Worm (Caenorhabditis elegans) whole organism, late embryonic: ENCODE measurements around the gene F15E6.10.

Experiments used
- T23F11.4 ChIP-seq: fragments of 200-800 bp; sonication (Bioruptor generic); optimal IDR thresholded peaks from 2 replicates; lab custom pipeline; 2018; ENCODE audit warnings: mild to moderate bottlenecking, missing genetic modification characterization, missing compliant biosample characterization
- Y22D7AL.16 ChIP-seq: sonication (generic microtip); optimal IDR thresholded peaks from 2 replicates; lab custom pipeline; 2016; ENCODE audit warnings: missing genetic modification characterization, missing compliant biosample characterization
- ahr-1 ChIP-seq: sonication (generic microtip); optimal IDR thresholded peaks from 2 replicates; lab custom pipeline; 2016; ENCODE audit warnings: missing genetic modification characterization, missing compliant biosample characterization
- ama-1 ChIP-seq: fragments of 150-350 bp; optimal IDR thresholded peaks from 2 replicates; lab custom pipeline; 2014
- ceh-18 ChIP-seq: sonication (generic microtip); optimal IDR thresholded peaks from 2 replicates; lab custom pipeline; 2016; ENCODE audit warnings: missing genetic modification characterization, missing compliant biosample characterization
- ceh-19 ChIP-seq: fragments of 200-800 bp; sonication (Bioruptor generic); optimal IDR thresholded peaks from 2 replicates; lab custom pipeline; 2018; ENCODE audit warnings: mild to moderate bottlenecking, missing genetic modification characterization, missing compliant biosample characterization
- ceh-24 ChIP-seq: sonication (generic microtip); optimal IDR thresholded peaks from 2 replicates; lab custom pipeline; 2016; ENCODE audit warnings: mild to moderate bottlenecking, missing genetic modification characterization, missing compliant biosample characterization
- ceh-34 ChIP-seq: sonication (generic microtip); optimal IDR thresholded peaks from 2 replicates; lab custom pipeline; 2016; ENCODE audit warnings: mild to moderate bottlenecking, missing genetic modification characterization, missing compliant biosample characterization
- ceh-45 ChIP-seq: fragments of 200-800 bp; sonication (Bioruptor generic); IDR thresholded peaks from 2 replicates; pipeline ENCODE4 v1.3.6; 2022; ENCODE audit warnings: missing genetic modification reagents, missing genetic modification characterization, missing compliant biosample characterization
- ceh-48 ChIP-seq: sonication (generic microtip); optimal IDR thresholded peaks from 2 replicates; lab custom pipeline; 2016; ENCODE audit warnings: missing genetic modification characterization, inconsistent platforms, missing compliant biosample characterization
- ceh-6 ChIP-seq: fragments of 200-800 bp; sonication (Bioruptor generic); optimal IDR thresholded peaks from 2 replicates; lab custom pipeline; 2018; ENCODE audit warnings: mild to moderate bottlenecking, missing genetic modification characterization, missing compliant biosample characterization
- ceh-9 ChIP-seq: sonication (generic microtip); optimal IDR thresholded peaks from 2 replicates; lab custom pipeline; 2016; ENCODE audit warnings: mild to moderate bottlenecking, missing genetic modification characterization, inconsistent platforms, missing compliant biosample characterization
- dmd-4 ChIP-seq: sonication (generic microtip); optimal IDR thresholded peaks from 2 replicates; lab custom pipeline; 2016; ENCODE audit warnings: borderline replicate concordance, missing genetic modification characterization, missing compliant biosample characterization
- elt-2 ChIP-seq: sonication (generic microtip); optimal IDR thresholded peaks from 2 replicates; lab custom pipeline; 2016; ENCODE audit warnings: missing genetic modification reagents, missing genetic modification characterization, missing compliant biosample characterization
- elt-4 ChIP-seq: sonication (generic microtip); optimal IDR thresholded peaks from 2 replicates; lab custom pipeline; 2016; ENCODE audit warnings: missing genetic modification characterization, missing compliant biosample characterization
- fkh-10 ChIP-seq: fragments of 150-350 bp; optimal IDR thresholded peaks from 2 replicates; lab custom pipeline; 2014; ENCODE audit warnings: missing biosample characterization, missing genetic modification reagents, missing genetic modification characterization
- fkh-6 ChIP-seq: sonication (generic microtip); optimal IDR thresholded peaks from 2 replicates; lab custom pipeline; 2016; ENCODE audit warnings: missing genetic modification characterization, missing compliant biosample characterization
- gmeb-2 ChIP-seq: sonication (generic microtip); optimal IDR thresholded peaks from 2 replicates; lab custom pipeline; 2016; ENCODE audit warnings: missing genetic modification characterization, inconsistent platforms, missing compliant biosample characterization
- hlh-13 ChIP-seq: fragments of 200-800 bp; sonication (Bioruptor generic); optimal IDR thresholded peaks from 2 replicates; lab custom pipeline; 2018; ENCODE audit warnings: mild to moderate bottlenecking, missing genetic modification characterization, missing compliant biosample characterization
- hlh-15 ChIP-seq: sonication (generic microtip); optimal IDR thresholded peaks from 2 replicates; lab custom pipeline; 2016; ENCODE audit warnings: missing genetic modification characterization, missing compliant biosample characterization
- hlh-30 ChIP-seq: sonication (generic microtip); optimal IDR thresholded peaks from 2 replicates; lab custom pipeline; 2017; ENCODE audit warnings: antibody characterized with exemption, missing genetic modification characterization, missing compliant biosample characterization; ENCODE audit not compliant: insufficient read depth
- lim-6 ChIP-seq: sonication (generic microtip); optimal IDR thresholded peaks from 2 replicates; lab custom pipeline; 2016; ENCODE audit warnings: missing genetic modification characterization, missing compliant biosample characterization
- lin-11 ChIP-seq: fragments of 200-800 bp; sonication (Bioruptor generic); optimal IDR thresholded peaks from 2 replicates; lab custom pipeline; 2018; ENCODE audit warnings: mild to moderate bottlenecking, missing genetic modification characterization, missing compliant biosample characterization
- madf-2 ChIP-seq: sonication (generic microtip); optimal IDR thresholded peaks from 2 replicates; lab custom pipeline; 2017; ENCODE audit warnings: missing genetic modification characterization, missing compliant biosample characterization
- mec-3 ChIP-seq: sonication (generic microtip); optimal IDR thresholded peaks from 2 replicates; lab custom pipeline; 2016; ENCODE audit warnings: borderline replicate concordance, missing genetic modification characterization, missing compliant biosample characterization
- nhr-232 ChIP-seq: sonication (generic microtip); optimal IDR thresholded peaks from 2 replicates; lab custom pipeline; 2016; ENCODE audit warnings: missing genetic modification characterization, missing compliant biosample characterization
- npax-4 ChIP-seq: sonication (generic microtip); optimal IDR thresholded peaks from 2 replicates; lab custom pipeline; 2016; ENCODE audit warnings: missing genetic modification characterization, missing compliant biosample characterization
- odd-2 ChIP-seq: sonication (generic microtip); optimal IDR thresholded peaks from 2 replicates; lab custom pipeline; 2017; ENCODE audit warnings: antibody characterized with exemption, mild to moderate bottlenecking, missing genetic modification characterization, missing compliant biosample characterization
- pag-3 ChIP-seq: sonication (generic microtip); optimal IDR thresholded peaks from 2 replicates; lab custom pipeline; 2016; ENCODE audit warnings: missing compliant biosample characterization, missing genetic modification characterization, borderline replicate concordance
- pax-1 ChIP-seq: fragments of 150-350 bp; optimal IDR thresholded peaks from 2 replicates; lab custom pipeline; 2014; ENCODE audit warnings: missing biosample characterization, missing genetic modification characterization
- pha-4 ChIP-seq: fragments of 150-350 bp; optimal IDR thresholded peaks from 2 replicates; lab custom pipeline; 2018; ENCODE audit warnings: missing biosample characterization, missing genetic modification reagents, missing genetic modification characterization
- pqm-1 ChIP-seq: sonication (generic microtip); optimal IDR thresholded peaks from 2 replicates; lab custom pipeline; 2016; ENCODE audit warnings: missing genetic modification characterization, missing compliant biosample characterization
- ref-2 ChIP-seq: sonication (generic microtip); optimal IDR thresholded peaks from 2 replicates; lab custom pipeline; 2016; ENCODE audit warnings: missing genetic modification characterization, missing compliant biosample characterization
- sdc-2 ChIP-seq: sonication (generic microtip); optimal IDR thresholded peaks from 2 replicates; lab custom pipeline; 2016; ENCODE audit warnings: missing genotype, missing genetic modification characterization, missing compliant biosample characterization
- sox-4 ChIP-seq: sonication (generic microtip); optimal IDR thresholded peaks from 2 replicates; lab custom pipeline; 2017; ENCODE audit warnings: mild to moderate bottlenecking, missing genetic modification characterization, inconsistent platforms, missing compliant biosample characterization
- tbx-7 ChIP-seq: sonication (generic microtip); optimal IDR thresholded peaks from 2 replicates; lab custom pipeline; 2016; ENCODE audit warnings: missing genotype, missing genetic modification characterization, missing compliant biosample characterization
- ttx-3 ChIP-seq: sonication (generic microtip); optimal IDR thresholded peaks from 2 replicates; lab custom pipeline; 2016; ENCODE audit warnings: missing genetic modification reagents, missing genetic modification characterization, missing compliant biosample characterization
- unc-3 ChIP-seq, 2 experiments: fragments of 200-800 bp in 1 of 2; sonication (Bioruptor generic) in 1 of 2; sonication (generic microtip) in 1 of 2; conservative IDR thresholded peaks in 1 of 2; optimal IDR thresholded peaks in 1 of 2; 2 replicates each; pipeline versions ENCODE4 v1.3.6 to Lab custom; 2016 to 2022; ENCODE audit warnings: missing compliant biosample characterization in 2 of 2, missing genetic modification characterization in 2 of 2, missing genetic modification reagents in 1 of 2
- unc-42 ChIP-seq: sonication (generic microtip); optimal IDR thresholded peaks from 2 replicates; lab custom pipeline; 2016; ENCODE audit warnings: missing genotype, missing genetic modification characterization, missing compliant biosample characterization
- unc-55 ChIP-seq: sonication (generic microtip); optimal IDR thresholded peaks from 2 replicates; lab custom pipeline; 2017; ENCODE audit warnings: missing biosample characterization, missing genetic modification reagents, missing genetic modification characterization
- unc-86 ChIP-seq: sonication (generic microtip); optimal IDR thresholded peaks from 2 replicates; lab custom pipeline; 2016; ENCODE audit warnings: missing genetic modification characterization, missing compliant biosample characterization
- zip-5 ChIP-seq: sonication (generic microtip); optimal IDR thresholded peaks from 2 replicates; lab custom pipeline; 2016; ENCODE audit warnings: missing genetic modification characterization, missing compliant biosample characterization
- ztf-16 ChIP-seq: sonication (generic microtip); optimal IDR thresholded peaks from 2 replicates; lab custom pipeline; 2017; ENCODE audit warnings: missing genetic modification characterization, missing compliant biosample characterization

Gene F15E6.10

ce11 chrIV:4298983-4299382, 6.3 kb downstream of the F15E6.10 start, which contains the start of gene F15E6.9:
Gene F15E6.9, minus strand, starts transcription at chrIV:4299083.
- TF ChIP-seq elt-4 (tag; lab: Kevin White, UChicago) (no peak), zip-5 (tag; lab: Kevin White, UChicago) (no peak), sox-4 (tag; lab: Kevin White, UChicago) (no peak), fkh-6 (tag; lab: Kevin White, UChicago) (no peak), lin-11 (tag; lab: Kevin White, UChicago) (no peak), T23F11.4 (GFP tag; lab: Kevin White, UChicago) (no peak), Y22D7AL.16 (tag; lab: Kevin White, UChicago) (no peak), hlh-30 (tag; lab: Kevin White, UChicago) (no peak), madf-2 (tag; lab: Kevin White, UChicago) (no peak), pag-3 (tag; lab: Kevin White, UChicago) (no peak), fkh-10 (no peak), odd-2 (tag; lab: Kevin White, UChicago) (no peak), lim-6 (tag; lab: Kevin White, UChicago) (no peak), pqm-1 (tag; lab: Kevin White, UChicago) (no peak), unc-3 (GFP tag; conservative IDR thresholded peaks at IDR 0.05; lab: Robert Waterston, UW) (no peak), unc-3 (tag; optimal IDR thresholded peaks at IDR 0.05; lab: Kevin White, UChicago) (no peak)

ce11 chrIV:4299994-4300393, 7.3 kb downstream of the F15E6.10 start:
- no peak for TF ChIP-seq pag-3 (tag; lab: Kevin White, UChicago)
- no peak for TF ChIP-seq npax-4
- TF ChIP-seq pqm-1 (tag; lab: Kevin White, UChicago): no peak
- no peak for TF ChIP-seq ceh-9 (tag; lab: Kevin White, UChicago)
- TF ChIP-seq sdc-2 (tag; lab: Kevin White, UChicago): no peak
- no peak for TF ChIP-seq ceh-45 (GFP tag; lab: Robert Waterston, UW)
- no peak for TF ChIP-seq Y22D7AL.16 (tag; lab: Kevin White, UChicago)
- no peak for TF ChIP-seq tbx-7 (tag; lab: Kevin White, UChicago)
- TF ChIP-seq ceh-6: no peak
- TF ChIP-seq lim-6 (tag; lab: Kevin White, UChicago): no peak
- no peak for TF ChIP-seq unc-42 (tag; lab: Kevin White, UChicago)
- TF ChIP-seq ceh-19 (GFP tag; lab: Kevin White, UChicago): no peak
- TF ChIP-seq ztf-16: no peak
- TF ChIP-seq mec-3: no peak
- TF ChIP-seq unc-86 (tag; lab: Kevin White, UChicago): no peak
- no peak for TF ChIP-seq ceh-34 (tag; lab: Kevin White, UChicago)
- no peak for TF ChIP-seq ama-1 (lab: Kevin White, UChicago)
- no peak for TF ChIP-seq hlh-13
- no peak for TF ChIP-seq ceh-48 (tag; lab: Kevin White, UChicago)

- TF ChIP-seq ceh-18 (tag; lab: Kevin White, UChicago) (no peak), ztf-16 (no peak), fkh-10 (no peak), pax-1 (no peak), ref-2 (no peak), ceh-34 (tag; lab: Kevin White, UChicago) (no peak), elt-2 (tag; lab: Kevin White, UChicago) (no peak), gmeb-2 (no peak), unc-55 (no peak), ahr-1 (tag; lab: Kevin White, UChicago) (no peak), lin-11 (tag; lab: Kevin White, UChicago) (no peak), pha-4 (no peak), ttx-3 (tag; lab: Kevin White, UChicago) (no peak), lim-6 (tag; lab: Kevin White, UChicago) (no peak), nhr-232 (tag; lab: Kevin White, UChicago) (no peak), elt-4 (tag; lab: Kevin White, UChicago) (no peak), dmd-4 (tag; lab: Kevin White, UChicago) (no peak), ceh-24 (tag; lab: Kevin White, UChicago) (no peak), hlh-15 (tag; lab: Kevin White, UChicago) (no peak)
Measured at ce11 chrIV:4301202-4301601, 8.5 kb downstream of the F15E6.10 start, which contains the start of gene lgc-22. Gene lgc-22, plus strand, starts transcription at chrIV:4301306.
